Fruit fly (Drosophila melanogaster): ENCODE data around the gene CG17600.

dm6 chrX:22510776-22511175 is 4.2 kb upstream of the CG17600 start:
- TF ChIP-seq CTCF (optimal IDR thresholded peaks at IDR 0.05) (no peak), CG8478 (optimal IDR thresholded peaks at IDR 0.05) (no peak)

All from S2 (cell line).